1 fruit fly cellular context compared by ENCODE assay signal in the genomic region with DNA sequence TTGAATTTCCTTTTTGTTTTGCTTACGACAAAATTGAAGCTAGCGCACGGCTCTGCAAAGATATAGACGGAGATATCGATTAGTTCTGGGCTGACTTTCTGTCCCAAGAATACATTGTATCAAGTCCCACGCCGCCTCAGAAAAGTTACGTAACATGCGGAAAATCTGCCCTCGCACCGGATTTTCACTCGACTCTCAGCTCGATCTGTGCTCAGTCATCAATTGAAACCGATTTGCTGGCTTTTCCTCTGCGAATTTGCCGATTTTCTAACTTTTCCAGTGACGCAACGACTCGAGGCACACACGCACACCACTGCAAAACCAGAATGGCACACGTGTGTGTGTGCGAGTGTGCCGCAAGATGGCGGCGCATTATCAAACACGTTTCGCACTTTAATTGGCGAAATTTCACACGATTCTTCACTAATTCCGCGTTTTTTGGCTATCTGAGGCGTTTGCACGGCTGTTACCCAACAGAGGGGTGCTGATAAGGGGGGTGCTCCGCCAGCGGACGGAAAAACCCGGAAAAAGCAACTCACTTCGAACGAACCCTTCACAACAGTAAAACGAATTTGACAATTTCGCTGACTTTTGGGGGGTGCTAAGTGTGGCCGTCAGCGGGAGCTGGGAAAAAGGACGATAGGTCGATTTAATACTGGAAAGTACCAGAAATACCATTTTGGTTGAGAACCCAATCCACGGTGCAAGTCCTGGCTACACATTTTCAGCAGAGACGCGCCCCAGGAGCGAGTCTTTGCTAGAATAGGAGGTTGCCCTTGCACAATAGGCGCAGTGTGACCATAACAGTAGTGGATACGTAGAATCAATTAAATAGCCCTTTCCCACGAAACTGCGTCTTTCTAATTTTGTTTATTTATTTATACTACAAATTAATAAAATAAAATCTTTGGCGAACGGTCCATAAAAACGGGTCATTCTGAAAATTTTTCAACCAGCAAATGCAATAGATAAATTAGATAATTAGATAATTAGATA.
TF ChIP-seq lines count a peak whose summit lies in the region.

A gene (minus strand): TSS at position 634 of the 996 bp plus-strand sequence.

TF ChIP-seq in whole organism, embryonic, 481 proteins besides CTCF, POLR2A, EP300 and RAD21 (continued from another document and continues in another):
- TF ChIP-seq D (optimal IDR thresholded peaks at IDR 0.05; lab: Kevin White, UChicago), result peak; percentile 12
- no peak for TF ChIP-seq D (GFP tag; optimal IDR thresholded peaks at IDR 0.05; lab: Kevin White, UChicago)
- no peak for TF ChIP-seq hb (GFP tag; IDR thresholded peaks at IDR 0.05; lab: Robert Waterston, UW; ENCODE audit: partially characterized antibody)
- TF ChIP-seq Abd-B (GFP tag; optimal IDR thresholded peaks at IDR 0.05; lab: Kevin White, UChicago), result peak; percentile 19
- peak; percentile 17 for TF ChIP-seq emc (GFP tag; optimal IDR thresholded peaks at IDR 0.05; lab: Kevin White, UChicago)
- TF ChIP-seq gcm (GFP tag; optimal IDR thresholded peaks at IDR 0.05; lab: Kevin White, UChicago), result peak; percentile 31
- TF ChIP-seq CG13624 (GFP tag; optimal IDR thresholded peaks at IDR 0.05; lab: Kevin White, UChicago), result peak; percentile 45
- peak; percentile 40 for TF ChIP-seq onecut (GFP tag; IDR thresholded peaks at IDR 0.05; lab: Robert Waterston, UW)
- TF ChIP-seq CG13424 (tag; optimal IDR thresholded peaks at IDR 0.05; lab: Kevin White, UChicago), result peak; percentile 22
- TF ChIP-seq gro (GFP tag; optimal IDR thresholded peaks at IDR 0.05; lab: Kevin White, UChicago), result peak; percentile 74
- TF ChIP-seq Ets97D (GFP tag; optimal IDR thresholded peaks at IDR 0.05; lab: Kevin White, UChicago), result peak; percentile 94
- peak; percentile 21 for TF ChIP-seq CG2202 (tag; optimal IDR thresholded peaks at IDR 0.05; lab: Kevin White, UChicago)
- TF ChIP-seq crp (GFP tag; optimal IDR thresholded peaks at IDR 0.05; lab: Kevin White, UChicago), result no peak
- no peak for TF ChIP-seq z (GFP tag; IDR thresholded peaks at IDR 0.05; lab: Robert Waterston, UW)
- TF ChIP-seq CG2712 (tag; optimal IDR thresholded peaks at IDR 0.05; lab: Kevin White, UChicago), result peak; percentile 52
- TF ChIP-seq CG7928 (GFP tag; optimal IDR thresholded peaks at IDR 0.05; lab: Kevin White, UChicago), result peak; percentile 70
- peak; percentile 59 for TF ChIP-seq odd (GFP tag; optimal IDR thresholded peaks at IDR 0.05; lab: Kevin White, UChicago)
- TF ChIP-seq yki (optimal IDR thresholded peaks at IDR 0.05; lab: Kevin White, UChicago), result peak; percentile 15
- peak; percentile 47 for TF ChIP-seq bcd (GFP tag; optimal IDR thresholded peaks at IDR 0.05; lab: Kevin White, UChicago)
- TF ChIP-seq nom (GFP tag; optimal IDR thresholded peaks at IDR 0.05; lab: Kevin White, UChicago), result peak; percentile 66
- TF ChIP-seq CrebB (tag; optimal IDR thresholded peaks at IDR 0.05; lab: Kevin White, UChicago), result peak; percentile 48
- no peak for TF ChIP-seq row (GFP tag; IDR thresholded peaks at IDR 0.05; lab: Robert Waterston, UW)
- TF ChIP-seq HLHmδ (GFP tag; optimal IDR thresholded peaks at IDR 0.05; lab: Kevin White, UChicago), result peak; percentile 80
- no peak for TF ChIP-seq cas (GFP tag; IDR thresholded peaks at IDR 0.05; lab: Robert Waterston, UW)
- peak; percentile 68 for TF ChIP-seq chn (GFP tag; optimal IDR thresholded peaks at IDR 0.05; lab: Kevin White, UChicago)
- TF ChIP-seq CG1602 (GFP tag; optimal IDR thresholded peaks at IDR 0.05; lab: Kevin White, UChicago), result peak; percentile 1
- TF ChIP-seq CG10462 (GFP tag; optimal IDR thresholded peaks at IDR 0.05; lab: Kevin White, UChicago), result no peak
- peak; percentile 11 for TF ChIP-seq tap (tag; optimal IDR thresholded peaks at IDR 0.05; lab: Kevin White, UChicago)
- peak; percentile 17 for TF ChIP-seq CG3995 (GFP tag; optimal IDR thresholded peaks at IDR 0.05; lab: Kevin White, UChicago)
- TF ChIP-seq D19A (tag; optimal IDR thresholded peaks at IDR 0.05; lab: Kevin White, UChicago), result peak; percentile 11
- TF ChIP-seq gsb-n (tag; optimal IDR thresholded peaks at IDR 0.05; lab: Kevin White, UChicago), result peak; percentile 9
- TF ChIP-seq CG10979 (tag; optimal IDR thresholded peaks at IDR 0.05; lab: Kevin White, UChicago), result no peak
- peak; percentile 16 for TF ChIP-seq zfh2 (GFP tag; optimal IDR thresholded peaks at IDR 0.05; lab: Kevin White, UChicago)
- TF ChIP-seq Gug (GFP tag; IDR thresholded peaks at IDR 0.05; lab: Robert Waterston, UW), result no peak
- TF ChIP-seq CG17568 (GFP tag; optimal IDR thresholded peaks at IDR 0.05; lab: Kevin White, UChicago), result no peak
- peak; percentile 7 for TF ChIP-seq MTF-1 (GFP tag; optimal IDR thresholded peaks at IDR 0.05; lab: Kevin White, UChicago; ENCODE audit: borderline replicate concordance)
- peak; percentile 16 for TF ChIP-seq HLH54F (GFP tag; optimal IDR thresholded peaks at IDR 0.05; lab: Kevin White, UChicago)
- peak; percentile 100 for TF ChIP-seq CG9797 (GFP tag; optimal IDR thresholded peaks at IDR 0.05; lab: Kevin White, UChicago)
- TF ChIP-seq scrt (GFP tag; optimal IDR thresholded peaks at IDR 0.05; lab: Kevin White, UChicago), result peak; percentile 24
- TF ChIP-seq CG13123 (GFP tag; optimal IDR thresholded peaks at IDR 0.05; lab: Kevin White, UChicago), result peak; percentile 17
- peak in 1 of 2 experiments; percentile 53 for TF ChIP-seq bsh (GFP tag; optimal IDR thresholded peaks at IDR 0.05; lab: Kevin White, UChicago)
- TF ChIP-seq CG8944 (GFP tag; optimal IDR thresholded peaks at IDR 0.05; lab: Kevin White, UChicago), result peak; percentile 10
- TF ChIP-seq CG7987 (GFP tag; optimal IDR thresholded peaks at IDR 0.05; lab: Kevin White, UChicago), result peak; percentile 53
- no peak for TF ChIP-seq CG15073 (GFP tag; optimal IDR thresholded peaks at IDR 0.05; lab: Kevin White, UChicago)
- peak; percentile 79 for TF ChIP-seq CG14710 (tag; optimal IDR thresholded peaks at IDR 0.05; lab: Kevin White, UChicago)
- TF ChIP-seq CG9876 (GFP tag; optimal IDR thresholded peaks at IDR 0.05; lab: Kevin White, UChicago), result no peak
- TF ChIP-seq Nf-YB (GFP tag; optimal IDR thresholded peaks at IDR 0.05; lab: Kevin White, UChicago), result peak; percentile 1
- peak; percentile 41 for TF ChIP-seq Mad (GFP tag; optimal IDR thresholded peaks at IDR 0.05; lab: Kevin White, UChicago)
- peak; percentile 15 for TF ChIP-seq CG15269 (tag; optimal IDR thresholded peaks at IDR 0.05; lab: Kevin White, UChicago)
- no peak for TF ChIP-seq CG6175 (GFP tag; IDR thresholded peaks at IDR 0.05; lab: Robert Waterston, UW)
- TF ChIP-seq CG1603 (tag; optimal IDR thresholded peaks at IDR 0.05; lab: Kevin White, UChicago), result peak; percentile 95
- no peak for TF ChIP-seq Rfx (GFP tag; IDR thresholded peaks at IDR 0.05; lab: Robert Waterston, UW)
- TF ChIP-seq fd102C (GFP tag; optimal IDR thresholded peaks at IDR 0.05; lab: Kevin White, UChicago), result peak; percentile 7
- TF ChIP-seq HHEX (GFP tag; optimal IDR thresholded peaks at IDR 0.05; lab: Kevin White, UChicago), result peak; percentile 20
- TF ChIP-seq dpn (GFP tag; optimal IDR thresholded peaks at IDR 0.05; lab: Kevin White, UChicago), result peak; percentile 36 to 52
- TF ChIP-seq sima (GFP tag; optimal IDR thresholded peaks at IDR 0.05; lab: Kevin White, UChicago), result no peak
- peak; percentile 45 for TF ChIP-seq CG1233 (GFP tag; optimal IDR thresholded peaks at IDR 0.05; lab: Kevin White, UChicago)
- TF ChIP-seq CoRest (tag; optimal IDR thresholded peaks at IDR 0.05; lab: Kevin White, UChicago), result peak; percentile 25
- TF ChIP-seq ham (GFP tag; IDR thresholded peaks at IDR 0.05; lab: Robert Waterston, UW), result no peak
- TF ChIP-seq Max (GFP tag; optimal IDR thresholded peaks at IDR 0.05; lab: Kevin White, UChicago), result peak; percentile 22
- TF ChIP-seq NfI (GFP tag; optimal IDR thresholded peaks at IDR 0.05; lab: Kevin White, UChicago), result peak; percentile 17
- TF ChIP-seq CG10274 (GFP tag; optimal IDR thresholded peaks at IDR 0.05; lab: Kevin White, UChicago), result no peak
- peak; percentile 42 for TF ChIP-seq PHDP (tag; optimal IDR thresholded peaks at IDR 0.05; lab: Kevin White, UChicago)
- no peak for TF ChIP-seq CG12942 (GFP tag; optimal IDR thresholded peaks at IDR 0.05; lab: Kevin White, UChicago)
- TF ChIP-seq caup (GFP tag; optimal IDR thresholded peaks at IDR 0.05; lab: Kevin White, UChicago; ENCODE audit: severe bottlenecking), result peak; percentile 27
- TF ChIP-seq CG9817 (tag; optimal IDR thresholded peaks at IDR 0.05; lab: Kevin White, UChicago), result peak; percentile 38
- peak in 1 of 2 experiments; percentile 66 for TF ChIP-seq insv (GFP tag; optimal IDR thresholded peaks at IDR 0.05; lab: Kevin White, UChicago)
- TF ChIP-seq CG11695 (GFP tag; IDR thresholded peaks at IDR 0.05; lab: Robert Waterston, UW), result no peak
- TF ChIP-seq dm (GFP tag; optimal IDR thresholded peaks at IDR 0.05; lab: Kevin White, UChicago), result peak; percentile 39
- TF ChIP-seq CG4854 (GFP tag; optimal IDR thresholded peaks at IDR 0.05; lab: Kevin White, UChicago), result peak; percentile 5
- TF ChIP-seq CG8089 (GFP tag; optimal IDR thresholded peaks at IDR 0.05; lab: Kevin White, UChicago), result peak; percentile 3
- TF ChIP-seq CG11696 (GFP tag; IDR thresholded peaks at IDR 0.05; lab: Robert Waterston, UW), result no peak
- no peak for TF ChIP-seq Fer2 (tag; optimal IDR thresholded peaks at IDR 0.05; lab: Kevin White, UChicago)
- peak; percentile 51 for TF ChIP-seq CG2116 (GFP tag; optimal IDR thresholded peaks at IDR 0.05; lab: Kevin White, UChicago)
- peak; percentile 48 for TF ChIP-seq CG12155 (GFP tag; optimal IDR thresholded peaks at IDR 0.05; lab: Kevin White, UChicago)
- TF ChIP-seq cg (GFP tag; optimal IDR thresholded peaks at IDR 0.05; lab: Kevin White, UChicago), result peak; percentile 89
- no peak for TF ChIP-seq ttk (GFP tag; IDR thresholded peaks at IDR 0.05; lab: Robert Waterston, UW)
- TF ChIP-seq phol (tag; optimal IDR thresholded peaks at IDR 0.05; lab: Kevin White, UChicago), result peak; percentile 96
- TF ChIP-seq CG7271 (tag; optimal IDR thresholded peaks at IDR 0.05; lab: Kevin White, UChicago), result no peak
- no peak for TF ChIP-seq Drgx (GFP tag; IDR thresholded peaks at IDR 0.05; lab: Robert Waterston, UW)
- peak; percentile 89 for TF ChIP-seq CG33213 (GFP tag; optimal IDR thresholded peaks at IDR 0.05; lab: Kevin White, UChicago)
- peak; percentile 85 for TF ChIP-seq bigmax (GFP tag; optimal IDR thresholded peaks at IDR 0.05; lab: Kevin White, UChicago)
- TF ChIP-seq CG3847 (GFP tag; IDR thresholded peaks at IDR 0.05; lab: Robert Waterston, UW), result no peak
- TF ChIP-seq eyg (GFP tag; optimal IDR thresholded peaks at IDR 0.05; lab: Kevin White, UChicago), result peak; percentile 35
- peak; percentile 83 for TF ChIP-seq sens (GFP tag; lab: Kevin White, UChicago)
- TF ChIP-seq CG6813 (GFP tag; optimal IDR thresholded peaks at IDR 0.05; lab: Kevin White, UChicago), result peak; percentile 34
- TF ChIP-seq CG10267 (tag; optimal IDR thresholded peaks at IDR 0.05; lab: Kevin White, UChicago), result peak; percentile 67
- TF ChIP-seq exex (tag; optimal IDR thresholded peaks at IDR 0.05; lab: Kevin White, UChicago), result peak; percentile 7
- no peak for TF ChIP-seq eve (GFP tag; optimal IDR thresholded peaks at IDR 0.05; lab: Kevin White, UChicago)
- peak; percentile 54 for TF ChIP-seq CG10431 (GFP tag; optimal IDR thresholded peaks at IDR 0.05; lab: Kevin White, UChicago)
- TF ChIP-seq Eip74EF (GFP tag; optimal IDR thresholded peaks at IDR 0.05; lab: Kevin White, UChicago), result peak in 1 of 2 experiments; percentile 86
- TF ChIP-seq Sin3A (optimal IDR thresholded peaks at IDR 0.05; lab: Kevin White, UChicago), result peak; percentile 79
- 0 out of 3 replicates have a peak, but pooled peaks have one; percentile 18 for TF ChIP-seq CG11093 (GFP tag; IDR thresholded peaks at IDR 0.05; lab: Robert Waterston, UW)
- peak; percentile 56 for TF ChIP-seq stwl (tag; optimal IDR thresholded peaks at IDR 0.05; lab: Kevin White, UChicago)
- peak; percentile 44 for TF ChIP-seq maf-S (GFP tag; optimal IDR thresholded peaks at IDR 0.05; lab: Kevin White, UChicago)
- peak; percentile 21 for TF ChIP-seq slp2 (GFP tag; optimal IDR thresholded peaks at IDR 0.05; lab: Kevin White, UChicago)
- no peak for TF ChIP-seq CG8478 (optimal IDR thresholded peaks at IDR 0.05; lab: Kevin White, UChicago)
- TF ChIP-seq lola (GFP tag; optimal IDR thresholded peaks at IDR 0.05; lab: Kevin White, UChicago), result peak in 1 of 3 experiments; percentile 94
- TF ChIP-seq bab2 (GFP tag; optimal IDR thresholded peaks at IDR 0.05; lab: Kevin White, UChicago), result no peak
- peak; percentile 91 for TF ChIP-seq CG30020 (tag; optimal IDR thresholded peaks at IDR 0.05; lab: Kevin White, UChicago)
- peak; percentile 100 for TF ChIP-seq pzg (GFP tag; optimal IDR thresholded peaks at IDR 0.05; lab: Kevin White, UChicago)
- TF ChIP-seq CG7372 (GFP tag; IDR thresholded peaks at IDR 0.05; lab: Robert Waterston, UW), result no peak
- TF ChIP-seq jigr1 (GFP tag; IDR thresholded peaks at IDR 0.05; lab: Robert Waterston, UW), result no peak
- peak; percentile 73 for TF ChIP-seq cwo (GFP tag; optimal IDR thresholded peaks at IDR 0.05; lab: Kevin White, UChicago)
- peak in 1 of 2 experiments; percentile 98 for TF ChIP-seq Pdp1 (GFP tag; optimal IDR thresholded peaks at IDR 0.05; lab: Kevin White, UChicago)
- no peak for TF ChIP-seq br (optimal IDR thresholded peaks at IDR 0.05; lab: Kevin White, UChicago)
- peak; percentile 57 for TF ChIP-seq CG12071 (GFP tag; optimal IDR thresholded peaks at IDR 0.05; lab: Kevin White, UChicago)
- peak; percentile 61 for TF ChIP-seq Dek (tag; optimal IDR thresholded peaks at IDR 0.05; lab: Kevin White, UChicago)
- no peak for TF ChIP-seq CG18262 (tag; optimal IDR thresholded peaks at IDR 0.05; lab: Kevin White, UChicago)
- peak; percentile 91 for TF ChIP-seq YL-1 (GFP tag; optimal IDR thresholded peaks at IDR 0.05; lab: Kevin White, UChicago)
- peak; percentile 22 for TF ChIP-seq Atf3 (GFP tag; optimal IDR thresholded peaks at IDR 0.05; lab: Kevin White, UChicago)
- no peak for TF ChIP-seq Lpt (GFP tag; optimal IDR thresholded peaks at IDR 0.05; lab: Kevin White, UChicago)
- peak; percentile 61 for TF ChIP-seq nau (GFP tag; optimal IDR thresholded peaks at IDR 0.05; lab: Kevin White, UChicago)
- no peak for TF ChIP-seq CG8359 (GFP tag; optimal IDR thresholded peaks at IDR 0.05; lab: Kevin White, UChicago; ENCODE audit: borderline replicate concordance)
- peak; percentile 93 for TF ChIP-seq az2 (GFP tag; optimal IDR thresholded peaks at IDR 0.05; lab: Kevin White, UChicago)
- peak; percentile 99 for TF ChIP-seq CG7357 (GFP tag; IDR thresholded peaks at IDR 0.05; lab: Robert Waterston, UW)
- TF ChIP-seq CG17385 (GFP tag; optimal IDR thresholded peaks at IDR 0.05; lab: Kevin White, UChicago), result peak; percentile 49
- TF ChIP-seq gem (tag; optimal IDR thresholded peaks at IDR 0.05; lab: Kevin White, UChicago), result peak; percentile 57
- TF ChIP-seq toy (GFP tag; IDR thresholded peaks at IDR 0.05; lab: Robert Waterston, UW), result no peak
- peak; percentile 22 for TF ChIP-seq CG17912 (GFP tag; optimal IDR thresholded peaks at IDR 0.05; lab: Kevin White, UChicago)
